Worm (Caenorhabditis elegans): ENCODE results near the gene Y57G11C.499.

DNA sequence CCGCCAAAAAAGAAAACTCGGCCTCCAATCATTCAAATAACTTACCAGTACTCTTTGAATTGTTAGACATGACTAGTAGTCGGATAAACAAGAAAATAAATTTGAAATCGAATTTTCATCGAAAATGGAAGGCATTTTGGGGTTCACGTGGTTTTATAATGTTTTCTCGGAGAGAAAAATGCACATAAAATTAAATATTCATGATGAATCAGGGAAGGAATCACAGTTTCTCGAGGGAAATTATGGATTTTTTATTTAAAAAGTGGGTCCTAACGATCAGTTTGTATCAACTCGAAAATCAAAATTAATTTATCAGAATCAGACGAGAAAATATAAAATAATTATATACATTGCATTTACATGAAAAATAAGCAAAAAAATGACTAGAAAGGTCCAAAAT lies 10.6 kb upstream of the Y57G11C.499 start, which contains the start of gene Y57G11C.5:
- no peak for TF ChIP-seq ztf-23 (GFP tag; IDR thresholded peaks at IDR 0.05)
- TF ChIP-seq tab-1 (GFP tag; IDR thresholded peaks at IDR 0.05): no peak
- no peak for TF ChIP-seq flt-1 (GFP tag; IDR thresholded peaks at IDR 0.05)
- TF ChIP-seq ref-1 (GFP tag; conservative IDR thresholded peaks at IDR 0.05): no peak
- no peak for TF ChIP-seq klf-2 (GFP tag; conservative IDR thresholded peaks at IDR 0.05)
- no peak for TF ChIP-seq cog-1 (tag; optimal IDR thresholded peaks at IDR 0.05)
- no peak for TF ChIP-seq T22C8.4 (GFP tag; IDR thresholded peaks at IDR 0.05)
- no peak for TF ChIP-seq ztf-29 (GFP tag; IDR thresholded peaks at IDR 0.05)
- TF ChIP-seq med-1 (GFP tag; optimal IDR thresholded peaks at IDR 0.05; ENCODE audit: insufficient read depth): no peak
